Worm (Caenorhabditis elegans) whole organism, midembryonic: ENCODE measurements around the gene rfk-1.

Experiments used
- flt-1 ChIP-seq: fragments of 200-800 bp; sonication (Bioruptor generic); IDR thresholded peaks from 2 replicates; pipeline ENCODE4 v1.3.6; 2022; ENCODE audit warnings: missing genetic modification characterization, missing compliant biosample characterization
- klf-2 ChIP-seq: fragments of 200-800 bp; sonication (Bioruptor generic); conservative IDR thresholded peaks from 2 replicates; pipeline ENCODE4 v1.3.6; 2022; ENCODE audit warnings: missing genetic modification reagents, missing genetic modification characterization, missing compliant biosample characterization
- tab-1 ChIP-seq: fragments of 200-800 bp; sonication (Bioruptor generic); IDR thresholded peaks from 2 replicates; pipeline ENCODE4 v1.3.6; 2022; ENCODE audit warnings: missing genetic modification characterization, missing compliant biosample characterization
- ztf-29 ChIP-seq: fragments of 200-800 bp; sonication (Bioruptor generic); IDR thresholded peaks from 2 replicates; pipeline ENCODE4 v1.3.6; 2022; ENCODE audit warnings: missing genetic modification reagents, missing genetic modification characterization, missing compliant biosample characterization

ce11 chrIV:10388263-10388662 lies 21.0 kb downstream of the rfk-1 start, which contains the start of gene R10H10.3:
- TF ChIP-seq flt-1 (GFP tag; lab: Robert Waterston, UW) (no peak), klf-2 (GFP tag; lab: Robert Waterston, UW) (no peak), ztf-29 (GFP tag; lab: Robert Waterston, UW) (no peak), tab-1 (GFP tag; lab: Robert Waterston, UW) (no peak)
